Fruit fly (Drosophila melanogaster) whole organism, embryonic: ENCODE measurements around the gene Ipo9.

Experiments used
- Awh ChIP-seq: fragments of 200-800 bp; sonication (Bioruptor generic); IDR thresholded peaks from 2 replicates; pipeline ENCODE4, ENCODE4 v1.3.6; 2022; ENCODE audit warnings: missing biosample characterization, missing genetic modification characterization
- CG11085 ChIP-seq: fragments of 200-800 bp; sonication (Bioruptor generic); IDR thresholded peaks from 2 replicates; pipeline ENCODE4 v1.3.6; 2022; ENCODE audit warnings: missing biosample characterization, missing genetic modification characterization
- CG11560 ChIP-seq: fragments of 200-800 bp; sonication (Bioruptor generic); IDR thresholded peaks from 3 replicates; pipeline ENCODE4 v1.3.6; 2022; ENCODE audit warnings: missing biosample characterization, missing genetic modification characterization
- CG12659 ChIP-seq: fragments of 200-800 bp; sonication (Bioruptor generic); optimal IDR thresholded peaks from 3 replicates; lab custom pipeline; 2017; ENCODE audit warnings: mild to moderate bottlenecking, missing biosample characterization, missing genetic modification reagents, missing genetic modification characterization
- CG13424 ChIP-seq: fragments of 200-800 bp; sonication (Bioruptor generic); optimal IDR thresholded peaks from 2 replicates; lab custom pipeline; 2019; ENCODE audit warnings: missing biosample characterization, mild to moderate bottlenecking, missing genetic modification characterization, moderate library complexity
- CG15514 ChIP-seq: fragments of 200-800 bp; sonication (Bioruptor generic); optimal IDR thresholded peaks from 3 replicates; lab custom pipeline; 2017; ENCODE audit warnings: missing biosample characterization, missing genetic modification characterization, mild to moderate bottlenecking, moderate library complexity, missing genetic modification reagents
- CG16813 ChIP-seq: fragments of 200-800 bp; sonication (Bioruptor generic); IDR thresholded peaks from 3 replicates; pipeline ENCODE4 v1.3.6; 2022; ENCODE audit warnings: missing biosample characterization, missing genetic modification characterization; ENCODE audit not compliant: partially characterized antibody
- CG17359 ChIP-seq: fragments of 200-800 bp; sonication (Bioruptor generic); optimal IDR thresholded peaks from 3 replicates; lab custom pipeline; 2018; ENCODE audit warnings: missing biosample characterization, mild to moderate bottlenecking, missing genetic modification characterization, moderate library complexity
- CG1832 ChIP-seq: fragments of 200-800 bp; sonication (Bioruptor generic); optimal IDR thresholded peaks from 2 replicates; lab custom pipeline; 2017; ENCODE audit warnings: missing biosample characterization, mild to moderate bottlenecking, missing genetic modification characterization, inconsistent platforms
- CG2120 ChIP-seq: fragments of 200-800 bp; sonication (Bioruptor generic); optimal IDR thresholded peaks from 3 replicates; lab custom pipeline; 2016; ENCODE audit warnings: missing biosample characterization, missing genetic modification characterization
- CG3065 ChIP-seq: fragments of 200-800 bp; sonication (Bioruptor generic); optimal IDR thresholded peaks from 2 replicates; lab custom pipeline; 2016; ENCODE audit warnings: missing biosample characterization, missing genetic modification characterization
- CG34422 ChIP-seq: fragments of 200-800 bp; sonication (Bioruptor generic); IDR thresholded peaks from 3 replicates; pipeline ENCODE4 v1.3.6; 2022; ENCODE audit warnings: missing biosample characterization, missing genetic modification characterization
- CG3995 ChIP-seq: fragments of 200-800 bp; sonication (Bioruptor generic); optimal IDR thresholded peaks from 3 replicates; lab custom pipeline; 2016; ENCODE audit warnings: missing biosample characterization, missing genetic modification characterization
- CG5953 ChIP-seq: fragments of 200-800 bp; sonication (Bioruptor generic); IDR thresholded peaks from 2 replicates; pipeline ENCODE4 v1.3.6; 2022; ENCODE audit warnings: missing biosample characterization, missing genetic modification characterization
- CG6272 ChIP-seq: fragments of 200-800 bp; sonication (Bioruptor generic); IDR thresholded peaks from 2 replicates; pipeline ENCODE4 v1.3.6; 2022; ENCODE audit warnings: missing biosample characterization, missing genetic modification characterization
- CG8290 ChIP-seq, 3 experiments: fragments of 200-800 bp; sonication (Bioruptor generic); optimal IDR thresholded peaks; 2 replicates each; lab custom pipeline; 2016 to 2019; ENCODE audit warnings: missing biosample characterization in 3 of 3, missing genetic modification characterization in 3 of 3, mild to moderate bottlenecking in 2 of 3, moderate library complexity in 1 of 3
- CG8388 ChIP-seq: fragments of 200-800 bp; sonication (Bioruptor generic); optimal IDR thresholded peaks from 2 replicates; lab custom pipeline; 2019; ENCODE audit warnings: missing biosample characterization, mild to moderate bottlenecking, missing genetic modification characterization, moderate library complexity
- CG8478 ChIP-seq: fragments of >200 bp; optimal IDR thresholded peaks from 2 replicates; lab custom pipeline; 2018
- CG9609 ChIP-seq: fragments of 200-800 bp; sonication (Bioruptor generic); optimal IDR thresholded peaks from 3 replicates; lab custom pipeline; 2016; ENCODE audit warnings: missing biosample characterization, missing genetic modification characterization
- CG9876 ChIP-seq: fragments of 200-800 bp; sonication (Bioruptor generic); optimal IDR thresholded peaks from 2 replicates; lab custom pipeline; 2016; ENCODE audit warnings: missing biosample characterization, missing genetic modification characterization
- CTCF ChIP-seq: fragments of 200-800 bp; sonication (Bioruptor generic); optimal IDR thresholded peaks from 2 replicates; lab custom pipeline; 2017; ENCODE audit warnings: missing biosample characterization, mild to moderate bottlenecking, missing genetic modification characterization, moderate library complexity
- CkIIα-i1 ChIP-seq: fragments of 200-800 bp; sonication (Bioruptor generic); IDR thresholded peaks from 2 replicates; pipeline ENCODE4 v1.3.6; 2022; ENCODE audit warnings: missing biosample characterization, missing genetic modification characterization
- D19B ChIP-seq: fragments of 200-800 bp; sonication (Bioruptor generic); optimal IDR thresholded peaks from 2 replicates; lab custom pipeline; 2017; ENCODE audit warnings: missing biosample characterization, mild to moderate bottlenecking, missing genetic modification characterization
- Dad ChIP-seq: fragments of 200-800 bp; sonication (Bioruptor generic); optimal IDR thresholded peaks from 3 replicates; lab custom pipeline; 2016; ENCODE audit warnings: missing biosample characterization, missing genetic modification characterization
- Dbx ChIP-seq: fragments of 200-800 bp; sonication (Bioruptor generic); IDR thresholded peaks from 3 replicates; pipeline ENCODE4 v1.3.6; 2022; ENCODE audit warnings: missing biosample characterization, missing genetic modification characterization
- Hmr ChIP-seq: fragments of 200-800 bp; sonication (Bioruptor generic); optimal IDR thresholded peaks from 3 replicates; lab custom pipeline; 2017; ENCODE audit warnings: mild to moderate bottlenecking, missing biosample characterization, missing genetic modification reagents, missing genetic modification characterization
- Oaz ChIP-seq: fragments of 200-800 bp; sonication (Bioruptor generic); IDR thresholded peaks from 2 replicates; pipeline ENCODE4 v1.3.6; 2022; ENCODE audit warnings: missing biosample characterization, missing genetic modification characterization
- Poxn ChIP-seq: fragments of 200-800 bp; sonication (Bioruptor generic); IDR thresholded peaks from 2 replicates; pipeline ENCODE4 v1.3.6; 2022; ENCODE audit warnings: missing biosample characterization, missing genetic modification characterization
- Scr ChIP-seq: fragments of 200-800 bp; sonication (Bioruptor generic); IDR thresholded peaks from 2 replicates; pipeline ENCODE4 v1.3.6; 2022; ENCODE audit warnings: missing biosample characterization, missing genetic modification characterization; ENCODE audit not compliant: partially characterized antibody
- Trl ChIP-seq, 3 experiments: fragments of >200 bp in 2 of 3; fragments of 200-800 bp in 1 of 3; sonication (Bioruptor generic) in 1 of 3; optimal IDR thresholded peaks; 2 replicates in 1 of 3; 3 replicates in 2 of 3; lab custom pipeline; 2016 to 2017; ENCODE audit warnings: missing biosample characterization in 1 of 3, missing genetic modification characterization in 1 of 3
- Xbp1 ChIP-seq: fragments of 200-800 bp; sonication (Bioruptor generic); optimal IDR thresholded peaks from 3 replicates; lab custom pipeline; 2016; ENCODE audit warnings: missing biosample characterization, mild to moderate bottlenecking, missing genetic modification characterization
- ac ChIP-seq: fragments of 200-800 bp; sonication (Bioruptor generic); optimal IDR thresholded peaks from 3 replicates; lab custom pipeline; 2017; ENCODE audit warnings: missing biosample characterization, mild to moderate bottlenecking, missing genetic modification characterization
- al ChIP-seq: fragments of 200-800 bp; sonication (Bioruptor generic); IDR thresholded peaks from 2 replicates; pipeline ENCODE4 v1.3.6; 2022; ENCODE audit warnings: missing biosample characterization, missing genetic modification characterization
- ap ChIP-seq: fragments of 200-800 bp; sonication (Bioruptor generic); IDR thresholded peaks from 2 replicates; pipeline ENCODE4 v1.3.6; 2022; ENCODE audit warnings: missing biosample characterization, missing genetic modification characterization
- bbx ChIP-seq: fragments of 200-800 bp; sonication (Bioruptor generic); IDR thresholded peaks from 2 replicates; pipeline ENCODE4 v1.3.6; 2022; ENCODE audit warnings: missing biosample characterization, missing genetic modification characterization; ENCODE audit not compliant: partially characterized antibody
- bsh ChIP-seq, 2 experiments: fragments of 200-800 bp; sonication (Bioruptor generic); optimal IDR thresholded peaks; 2 replicates each; lab custom pipeline; 2017 to 2018; ENCODE audit warnings: mild to moderate bottlenecking in 2 of 2, missing biosample characterization in 2 of 2, missing genetic modification characterization in 2 of 2, moderate library complexity in 1 of 2
- corto ChIP-seq: fragments of 200-800 bp; sonication (Bioruptor generic); optimal IDR thresholded peaks from 2 replicates; lab custom pipeline; 2016; ENCODE audit warnings: missing biosample characterization, mild to moderate bottlenecking, missing genetic modification characterization, moderate library complexity
- dan ChIP-seq: fragments of 200-800 bp; sonication (Bioruptor generic); IDR thresholded peaks from 2 replicates; pipeline ENCODE4 v1.3.6; 2022; ENCODE audit warnings: missing biosample characterization, missing genetic modification characterization
- dm ChIP-seq: fragments of 200-800 bp; sonication (Bioruptor generic); optimal IDR thresholded peaks from 3 replicates; lab custom pipeline; 2016; ENCODE audit warnings: missing biosample characterization, missing genetic modification characterization
- gce ChIP-seq: fragments of 200-800 bp; sonication (Bioruptor generic); IDR thresholded peaks from 3 replicates; pipeline ENCODE4 v1.3.6; 2022; ENCODE audit warnings: missing biosample characterization, missing genetic modification characterization
- h ChIP-seq: fragments of >200 bp; optimal IDR thresholded peaks from 2 replicates; lab custom pipeline; 2017
- ham ChIP-seq: fragments of 200-800 bp; sonication (Bioruptor generic); IDR thresholded peaks from 2 replicates; pipeline ENCODE4 v1.3.6; 2022; ENCODE audit warnings: missing biosample characterization, missing genetic modification characterization
- hth ChIP-seq: fragments of >200 bp; optimal IDR thresholded peaks from 2 replicates; lab custom pipeline; 2017; ENCODE audit warnings: inconsistent platforms
- lbe ChIP-seq: fragments of 200-800 bp; sonication (Bioruptor generic); optimal IDR thresholded peaks from 2 replicates; lab custom pipeline; 2016; ENCODE audit warnings: missing biosample characterization, mild to moderate bottlenecking, missing genetic modification characterization
- pb ChIP-seq: fragments of 200-800 bp; sonication (Bioruptor generic); optimal IDR thresholded peaks from 3 replicates; lab custom pipeline; 2016; ENCODE audit warnings: missing biosample characterization, missing genetic modification characterization
- sima ChIP-seq: fragments of 200-800 bp; sonication (Bioruptor generic); optimal IDR thresholded peaks from 2 replicates; lab custom pipeline; 2016; ENCODE audit warnings: missing biosample characterization, missing genetic modification characterization
- slou ChIP-seq: fragments of 200-800 bp; sonication (Bioruptor generic); optimal IDR thresholded peaks from 3 replicates; lab custom pipeline; 2016; ENCODE audit warnings: missing biosample characterization, missing genetic modification characterization
- stc ChIP-seq: fragments of 200-800 bp; sonication (Bioruptor generic); IDR thresholded peaks from 2 replicates; pipeline ENCODE4 v1.3.6; 2022; ENCODE audit warnings: missing biosample characterization, missing genetic modification characterization
- z ChIP-seq: fragments of 200-800 bp; sonication (Bioruptor generic); IDR thresholded peaks from 3 replicates; pipeline ENCODE4 v1.3.6; 2022; ENCODE audit warnings: missing biosample characterization, missing genetic modification characterization
- zen2 ChIP-seq: fragments of 200-800 bp; sonication (Bioruptor generic); IDR thresholded peaks from 3 replicates; pipeline ENCODE4 v1.3.6; 2022; ENCODE audit warnings: missing biosample characterization, missing genetic modification characterization; ENCODE audit not compliant: partially characterized antibody

Ipo9 gene

DNA sequence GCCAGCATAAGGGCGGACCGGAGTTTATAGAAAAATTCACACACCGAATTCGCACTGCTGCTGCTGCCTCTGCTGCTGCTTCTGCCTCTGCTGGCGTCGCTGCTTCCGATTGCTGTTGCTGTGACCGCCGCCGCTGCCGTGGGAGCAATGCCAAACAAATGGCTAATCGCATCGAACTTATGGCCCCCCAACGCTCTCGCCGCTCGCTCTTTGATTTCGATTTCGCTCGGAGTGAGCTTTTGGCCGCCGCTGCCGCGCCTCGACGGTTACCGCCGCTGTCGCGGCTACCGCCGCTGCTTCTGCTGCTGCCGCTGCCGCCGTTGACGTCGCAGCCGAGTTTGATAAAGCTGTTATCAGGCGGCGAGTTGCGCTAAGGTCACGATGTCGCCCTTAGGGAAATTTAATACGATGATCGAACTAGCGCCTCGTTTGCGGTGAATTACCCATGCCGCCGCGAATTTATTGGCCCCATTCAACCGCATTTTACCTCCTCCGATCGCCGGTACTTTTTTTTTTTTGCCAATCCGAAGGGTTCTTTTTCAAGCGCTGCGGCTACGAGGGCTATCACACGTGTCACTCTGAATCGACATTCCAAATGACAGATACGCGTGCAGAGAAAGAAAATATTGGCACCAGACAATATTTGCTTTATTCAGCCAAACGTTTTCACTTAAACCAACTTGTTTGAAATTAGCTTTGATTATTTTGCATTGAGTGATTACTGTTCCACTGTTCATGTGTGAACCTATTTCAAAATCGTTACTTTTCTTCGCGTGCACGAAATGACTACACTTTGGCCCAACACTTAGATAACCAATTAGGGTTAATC, 45.9 kb downstream of the Ipo9 start (continued):
- TF ChIP-seq D19B (GFP tag; lab: Kevin White, UChicago): peak; percentile 46
- peak; percentile 61 for TF ChIP-seq CG15514 (GFP tag; lab: Kevin White, UChicago)
- peak; percentile 54 for TF ChIP-seq CG12659
- TF ChIP-seq CG34422: peak; percentile 76
- peak; percentile 47; the same call in 1 of the 2 replicates for TF ChIP-seq Oaz
- TF ChIP-seq pb: peak; percentile 44
- TF ChIP-seq CTCF (GFP tag; lab: Kevin White, UChicago): no peak
- TF ChIP-seq Awh (GFP tag; lab: Robert Waterston, UW): peak; percentile 73; the same call in 1 of the 2 replicates
- peak; percentile 54; the same call in 1 of the 2 replicates for TF ChIP-seq stc (GFP tag; lab: Robert Waterston, UW)
- no peak for TF ChIP-seq bsh (GFP tag; optimal IDR thresholded peaks at IDR 0.05; lab: Kevin White, UChicago)
- peak; percentile 59; the same call in 1 of the 2 replicates for TF ChIP-seq CG5953 (GFP tag; lab: Robert Waterston, UW)
- TF ChIP-seq sima: peak; percentile 27
- peak; percentile 63 for TF ChIP-seq CG17359 (tag; lab: Kevin White, UChicago)
- peak; percentile 86 for TF ChIP-seq CG2120 (GFP tag; lab: Kevin White, UChicago)
- TF ChIP-seq z (GFP tag; lab: Robert Waterston, UW): no peak
- TF ChIP-seq dm (GFP tag; lab: Kevin White, UChicago): no peak
- TF ChIP-seq hth: no peak
- TF ChIP-seq CG8388 (GFP tag; lab: Kevin White, UChicago): peak; percentile 17
- peak; percentile 68 for TF ChIP-seq Xbp1 (GFP tag; lab: Kevin White, UChicago)
- no peak for TF ChIP-seq CG8290 (GFP tag; optimal IDR thresholded peaks at IDR 0.05; lab: Kevin White, UChicago)
- peak in 1 of 2 experiments; percentile 92 for TF ChIP-seq CG8290 (tag; optimal IDR thresholded peaks at IDR 0.05; lab: Kevin White, UChicago)
- no peak for TF ChIP-seq Dad (GFP tag; lab: Kevin White, UChicago)
- TF ChIP-seq ham: peak; percentile 69; the same call in 1 of the 2 replicates
- TF ChIP-seq CG11560: peak; percentile 64
- peak; percentile 74 for TF ChIP-seq Hmr
- no peak for TF ChIP-seq CG16813 (GFP tag; lab: Robert Waterston, UW)
- TF ChIP-seq CG3065 (GFP tag; lab: Kevin White, UChicago): no peak
- no peak for TF ChIP-seq lbe (GFP tag; lab: Kevin White, UChicago)
- peak; percentile 64 for TF ChIP-seq CG9609 (GFP tag; lab: Kevin White, UChicago)
- TF ChIP-seq CG13424 (tag; lab: Kevin White, UChicago): peak; percentile 49
- TF ChIP-seq al (GFP tag; lab: Robert Waterston, UW): peak; percentile 78
- no peak for TF ChIP-seq dan (GFP tag; lab: Robert Waterston, UW)
- TF ChIP-seq Scr (GFP tag; lab: Robert Waterston, UW): no peak
- TF ChIP-seq CG11085 (GFP tag; lab: Robert Waterston, UW): peak; percentile 71
- no peak for TF ChIP-seq CkIIα-i1 (GFP tag; lab: Robert Waterston, UW)
- TF ChIP-seq slou: no peak
- TF ChIP-seq CG6272: peak; percentile 63
- TF ChIP-seq CG3995 (GFP tag; lab: Kevin White, UChicago): peak; percentile 55
- TF ChIP-seq CG9876 (GFP tag; lab: Kevin White, UChicago): peak; percentile 37
- 0 out of 2 replicates have a peak, but pooled peaks have one; percentile 45 for TF ChIP-seq Poxn (GFP tag; lab: Robert Waterston, UW)
- TF ChIP-seq ac (GFP tag; lab: Kevin White, UChicago): no peak
- TF ChIP-seq Dbx (GFP tag; lab: Robert Waterston, UW): peak; percentile 82
- no peak for TF ChIP-seq CG1832
- TF ChIP-seq gce (GFP tag; lab: Robert Waterston, UW): no peak; the same call in 2 of the 3 replicates
- TF ChIP-seq Trl (optimal IDR thresholded peaks at IDR 0.05; lab: Kevin White, UChicago): peak; percentile 12 to 59
- peak; percentile 40 for TF ChIP-seq Trl (GFP tag; optimal IDR thresholded peaks at IDR 0.05; lab: Kevin White, UChicago)
- TF ChIP-seq bbx (GFP tag; lab: Robert Waterston, UW): no peak
- TF ChIP-seq h (lab: Kevin White, UChicago): no peak
- no peak for TF ChIP-seq zen2 (GFP tag; lab: Robert Waterston, UW)
- no peak for TF ChIP-seq corto (GFP tag; lab: Kevin White, UChicago)
- no peak for TF ChIP-seq CG8478 (lab: Kevin White, UChicago)
- peak; percentile 41; the same call in 1 of the 2 replicates for TF ChIP-seq ap (GFP tag; lab: Robert Waterston, UW)
